Worm (Caenorhabditis elegans) whole organism, late embryonic: ENCODE results near the gene hsp-90.

Experiments
- C38D4.7 ChIP-seq: fragments of 200-800 bp; sonication (Bioruptor generic); optimal IDR thresholded peaks from 2 replicates; lab custom pipeline; 2018; ENCODE audit warnings: mild to moderate bottlenecking, missing genetic modification characterization, moderate library complexity, missing compliant biosample characterization
- K02D7.2 ChIP-seq: sonication (generic microtip); optimal IDR thresholded peaks from 2 replicates; lab custom pipeline; 2017; ENCODE audit warnings: mild to moderate bottlenecking, missing genetic modification characterization, missing compliant biosample characterization
- T23F11.4 ChIP-seq: fragments of 200-800 bp; sonication (Bioruptor generic); optimal IDR thresholded peaks from 2 replicates; lab custom pipeline; 2018; ENCODE audit warnings: mild to moderate bottlenecking, missing genetic modification characterization, missing compliant biosample characterization
- ama-1 ChIP-seq: fragments of 150-350 bp; optimal IDR thresholded peaks from 2 replicates; lab custom pipeline; 2014
- ceh-18 ChIP-seq: sonication (generic microtip); optimal IDR thresholded peaks from 2 replicates; lab custom pipeline; 2016; ENCODE audit warnings: missing genetic modification characterization, missing compliant biosample characterization
- ceh-2 ChIP-seq: sonication (generic microtip); optimal IDR thresholded peaks from 2 replicates; lab custom pipeline; 2016; ENCODE audit warnings: missing genotype, missing genetic modification characterization, missing compliant biosample characterization
- ceh-22 ChIP-seq: sonication (generic microtip); optimal IDR thresholded peaks from 2 replicates; lab custom pipeline; 2017; ENCODE audit warnings: missing biosample characterization, missing genetic modification characterization
- ceh-30 ChIP-seq: fragments of 150-350 bp; optimal IDR thresholded peaks from 2 replicates; lab custom pipeline; 2014; ENCODE audit warnings: missing biosample characterization, missing genetic modification characterization
- ceh-31 ChIP-seq: sonication (generic microtip); optimal IDR thresholded peaks from 2 replicates; lab custom pipeline; 2016; ENCODE audit warnings: missing genetic modification characterization, missing compliant biosample characterization
- ceh-34 ChIP-seq: sonication (generic microtip); optimal IDR thresholded peaks from 2 replicates; lab custom pipeline; 2016; ENCODE audit warnings: mild to moderate bottlenecking, missing genetic modification characterization, missing compliant biosample characterization
- ceh-45 ChIP-seq: fragments of 200-800 bp; sonication (Bioruptor generic); IDR thresholded peaks from 2 replicates; pipeline ENCODE4 v1.3.6; 2022; ENCODE audit warnings: missing genetic modification reagents, missing genetic modification characterization, missing compliant biosample characterization
- ceh-6 ChIP-seq: fragments of 200-800 bp; sonication (Bioruptor generic); optimal IDR thresholded peaks from 2 replicates; lab custom pipeline; 2018; ENCODE audit warnings: mild to moderate bottlenecking, missing genetic modification characterization, missing compliant biosample characterization
- ceh-9 ChIP-seq: sonication (generic microtip); optimal IDR thresholded peaks from 2 replicates; lab custom pipeline; 2016; ENCODE audit warnings: mild to moderate bottlenecking, missing genetic modification characterization, inconsistent platforms, missing compliant biosample characterization
- dve-1 ChIP-seq: sonication (generic microtip); optimal IDR thresholded peaks from 2 replicates; lab custom pipeline; 2017; ENCODE audit warnings: antibody characterized with exemption, mild to moderate bottlenecking, missing genetic modification characterization, missing compliant biosample characterization
- elt-2 ChIP-seq: sonication (generic microtip); optimal IDR thresholded peaks from 2 replicates; lab custom pipeline; 2016; ENCODE audit warnings: missing genetic modification reagents, missing genetic modification characterization, missing compliant biosample characterization
- elt-4 ChIP-seq: sonication (generic microtip); optimal IDR thresholded peaks from 2 replicates; lab custom pipeline; 2016; ENCODE audit warnings: missing genetic modification characterization, missing compliant biosample characterization
- ets-4 ChIP-seq: sonication (generic microtip); optimal IDR thresholded peaks from 2 replicates; lab custom pipeline; 2016; ENCODE audit warnings: missing genetic modification characterization, missing compliant biosample characterization
- eyg-1 ChIP-seq: sonication (generic microtip); optimal IDR thresholded peaks from 2 replicates; lab custom pipeline; 2016; ENCODE audit warnings: missing genotype, missing genetic modification characterization, missing compliant biosample characterization
- fax-1 ChIP-seq: sonication (generic microtip); optimal IDR thresholded peaks from 2 replicates; lab custom pipeline; 2016; ENCODE audit warnings: missing genotype, missing genetic modification characterization, missing compliant biosample characterization
- fkh-10 ChIP-seq: fragments of 150-350 bp; optimal IDR thresholded peaks from 2 replicates; lab custom pipeline; 2014; ENCODE audit warnings: missing biosample characterization, missing genetic modification reagents, missing genetic modification characterization
- hlh-13 ChIP-seq: fragments of 200-800 bp; sonication (Bioruptor generic); optimal IDR thresholded peaks from 2 replicates; lab custom pipeline; 2018; ENCODE audit warnings: mild to moderate bottlenecking, missing genetic modification characterization, missing compliant biosample characterization
- hlh-30 ChIP-seq: sonication (generic microtip); optimal IDR thresholded peaks from 2 replicates; lab custom pipeline; 2017; ENCODE audit warnings: antibody characterized with exemption, missing genetic modification characterization, missing compliant biosample characterization; ENCODE audit not compliant: insufficient read depth
- mec-3 ChIP-seq: sonication (generic microtip); optimal IDR thresholded peaks from 2 replicates; lab custom pipeline; 2016; ENCODE audit warnings: borderline replicate concordance, missing genetic modification characterization, missing compliant biosample characterization
- nfya-1 ChIP-seq: sonication (generic microtip); optimal IDR thresholded peaks from 2 replicates; lab custom pipeline; 2017; ENCODE audit warnings: missing genetic modification characterization, mild to moderate bottlenecking, missing compliant biosample characterization, antibody characterized with exemption, moderate library complexity
- nhr-232 ChIP-seq: sonication (generic microtip); optimal IDR thresholded peaks from 2 replicates; lab custom pipeline; 2016; ENCODE audit warnings: missing genetic modification characterization, missing compliant biosample characterization
- npax-4 ChIP-seq: sonication (generic microtip); optimal IDR thresholded peaks from 2 replicates; lab custom pipeline; 2016; ENCODE audit warnings: missing genetic modification characterization, missing compliant biosample characterization
- pag-3 ChIP-seq: sonication (generic microtip); optimal IDR thresholded peaks from 2 replicates; lab custom pipeline; 2016; ENCODE audit warnings: missing compliant biosample characterization, missing genetic modification characterization, borderline replicate concordance
- pat-9 ChIP-seq: fragments of 200-800 bp; sonication (Bioruptor generic); optimal IDR thresholded peaks from 2 replicates; lab custom pipeline; 2018; ENCODE audit warnings: mild to moderate bottlenecking, missing genetic modification characterization, moderate library complexity, missing compliant biosample characterization
- pax-1 ChIP-seq: fragments of 150-350 bp; optimal IDR thresholded peaks from 2 replicates; lab custom pipeline; 2014; ENCODE audit warnings: missing biosample characterization, missing genetic modification characterization
- pros-1 ChIP-seq: fragments of 150-350 bp; optimal IDR thresholded peaks from 2 replicates; lab custom pipeline; 2014; ENCODE audit warnings: missing biosample characterization, missing genetic modification reagents, missing genetic modification characterization
- ref-2 ChIP-seq: sonication (generic microtip); optimal IDR thresholded peaks from 2 replicates; lab custom pipeline; 2016; ENCODE audit warnings: missing genetic modification characterization, missing compliant biosample characterization
- rnt-1 ChIP-seq: sonication (generic microtip); optimal IDR thresholded peaks from 2 replicates; lab custom pipeline; 2016; ENCODE audit warnings: missing genetic modification characterization, missing compliant biosample characterization
- sdc-2 ChIP-seq: sonication (generic microtip); optimal IDR thresholded peaks from 2 replicates; lab custom pipeline; 2016; ENCODE audit warnings: missing genotype, missing genetic modification characterization, missing compliant biosample characterization
- tbx-7 ChIP-seq: sonication (generic microtip); optimal IDR thresholded peaks from 2 replicates; lab custom pipeline; 2016; ENCODE audit warnings: missing genotype, missing genetic modification characterization, missing compliant biosample characterization
- unc-3 ChIP-seq, 2 experiments: fragments of 200-800 bp in 1 of 2; sonication (Bioruptor generic) in 1 of 2; sonication (generic microtip) in 1 of 2; conservative IDR thresholded peaks in 1 of 2; optimal IDR thresholded peaks in 1 of 2; 2 replicates each; pipeline versions ENCODE4 v1.3.6 to Lab custom; 2016 to 2022; ENCODE audit warnings: missing compliant biosample characterization in 2 of 2, missing genetic modification characterization in 2 of 2, missing genetic modification reagents in 1 of 2
- unc-42 ChIP-seq: sonication (generic microtip); optimal IDR thresholded peaks from 2 replicates; lab custom pipeline; 2016; ENCODE audit warnings: missing genotype, missing genetic modification characterization, missing compliant biosample characterization
- unc-86 ChIP-seq: sonication (generic microtip); optimal IDR thresholded peaks from 2 replicates; lab custom pipeline; 2016; ENCODE audit warnings: missing genetic modification characterization, missing compliant biosample characterization
- ztf-16 ChIP-seq: sonication (generic microtip); optimal IDR thresholded peaks from 2 replicates; lab custom pipeline; 2017; ENCODE audit warnings: missing genetic modification characterization, missing compliant biosample characterization

The hsp-90 gene

ce11 chrV:14663006-14663405, 21.7 kb upstream of the hsp-90 start, which contains the start of gene C47E8.9:
Gene C47E8.9, plus strand, starts transcription at chrV:14663306.
- TF ChIP-seq ceh-18, result no peak
- no peak for TF ChIP-seq unc-86 (tag; lab: Kevin White, UChicago)
- TF ChIP-seq pax-1 (tag; lab: Kevin White, UChicago), result no peak
- no peak for TF ChIP-seq unc-42 (tag; lab: Kevin White, UChicago)
- TF ChIP-seq pros-1 (tag; lab: Kevin White, UChicago), result no peak
- no peak for TF ChIP-seq nfya-1 (tag; lab: Kevin White, UChicago)
- no peak for TF ChIP-seq ref-2 (tag; lab: Kevin White, UChicago)
- no peak for TF ChIP-seq hlh-30 (tag; lab: Kevin White, UChicago)
- TF ChIP-seq unc-3 (GFP tag; conservative IDR thresholded peaks at IDR 0.05; lab: Robert Waterston, UW), result no peak
- TF ChIP-seq unc-3 (tag; optimal IDR thresholded peaks at IDR 0.05; lab: Kevin White, UChicago), result no peak
- no peak for TF ChIP-seq K02D7.2 (tag; lab: Kevin White, UChicago)
- TF ChIP-seq elt-4, result no peak
- TF ChIP-seq mec-3 (tag; lab: Kevin White, UChicago), result no peak
- TF ChIP-seq fkh-10, result no peak
- no peak for TF ChIP-seq ceh-6
- TF ChIP-seq, all 69 proteins: peak for 0

- TF ChIP-seq pat-9 (tag; lab: Kevin White, UChicago) (no peak), ets-4 (tag; lab: Kevin White, UChicago) (no peak), T23F11.4 (GFP tag; lab: Kevin White, UChicago) (no peak), hlh-30 (tag; lab: Kevin White, UChicago) (no peak), ceh-31 (tag; lab: Kevin White, UChicago) (no peak), npax-4 (no peak)
Measured at ce11 chrV:14665728-14666127, 19.0 kb upstream of the hsp-90 start, which contains the start of gene C47E8.1. Gene C47E8.1, plus strand, starts transcription at chrV:14666028.

- TF ChIP-seq ceh-34 (tag; lab: Kevin White, UChicago) (no peak), ceh-9 (tag; lab: Kevin White, UChicago) (no peak), elt-4 (no peak), nfya-1 (tag; lab: Kevin White, UChicago) (peak; percentile 81), ceh-45 (GFP tag; lab: Robert Waterston, UW) (no peak), nhr-232 (tag; lab: Kevin White, UChicago) (no peak), tbx-7 (tag; lab: Kevin White, UChicago) (no peak)
Measured at ce11 chrV:14678298-14678697, 6.4 kb upstream of the hsp-90 start.

- TF ChIP-seq ztf-16, result no peak
- no peak for TF ChIP-seq elt-2 (tag; lab: Kevin White, UChicago)
- no peak for TF ChIP-seq sdc-2 (tag; lab: Kevin White, UChicago)
- no peak for TF ChIP-seq nfya-1 (tag; lab: Kevin White, UChicago)
- TF ChIP-seq ceh-2 (tag; lab: Kevin White, UChicago), result no peak
- no peak for TF ChIP-seq ceh-45 (GFP tag; lab: Robert Waterston, UW)
- no peak for TF ChIP-seq eyg-1 (tag; lab: Kevin White, UChicago)
Measured at ce11 chrV:14680014-14680413, 4.7 kb upstream of the hsp-90 start, which contains the start of gene C47E8.3. Gene C47E8.3, plus strand, starts transcription at chrV:14680314.

- no peak for TF ChIP-seq npax-4
- TF ChIP-seq unc-3 (GFP tag; conservative IDR thresholded peaks at IDR 0.05; lab: Robert Waterston, UW), result no peak
- no peak for TF ChIP-seq unc-3 (tag; optimal IDR thresholded peaks at IDR 0.05; lab: Kevin White, UChicago)
- no peak for TF ChIP-seq fax-1 (tag; lab: Kevin White, UChicago)
- no peak for TF ChIP-seq hlh-13
- no peak for TF ChIP-seq ceh-30 (tag; lab: Kevin White, UChicago)
- TF ChIP-seq ztf-16, result no peak
- no peak for TF ChIP-seq dve-1 (tag; lab: Kevin White, UChicago)
- no peak for TF ChIP-seq rnt-1 (tag; lab: Kevin White, UChicago)
- no peak for TF ChIP-seq pag-3 (tag; lab: Kevin White, UChicago)
- TF ChIP-seq hlh-30 (tag; lab: Kevin White, UChicago), result no peak
- no peak for TF ChIP-seq ama-1
- TF ChIP-seq ceh-22 (tag; lab: Kevin White, UChicago), result no peak
- TF ChIP-seq C38D4.7 (GFP tag; lab: Kevin White, UChicago), result no peak
Measured at ce11 chrV:14682870-14683269, 1.8 kb upstream of the hsp-90 start.
